Fruit fly (Drosophila melanogaster): ENCODE data around the gene Adgf-A2.

Adgf-A2 gene

DNA sequence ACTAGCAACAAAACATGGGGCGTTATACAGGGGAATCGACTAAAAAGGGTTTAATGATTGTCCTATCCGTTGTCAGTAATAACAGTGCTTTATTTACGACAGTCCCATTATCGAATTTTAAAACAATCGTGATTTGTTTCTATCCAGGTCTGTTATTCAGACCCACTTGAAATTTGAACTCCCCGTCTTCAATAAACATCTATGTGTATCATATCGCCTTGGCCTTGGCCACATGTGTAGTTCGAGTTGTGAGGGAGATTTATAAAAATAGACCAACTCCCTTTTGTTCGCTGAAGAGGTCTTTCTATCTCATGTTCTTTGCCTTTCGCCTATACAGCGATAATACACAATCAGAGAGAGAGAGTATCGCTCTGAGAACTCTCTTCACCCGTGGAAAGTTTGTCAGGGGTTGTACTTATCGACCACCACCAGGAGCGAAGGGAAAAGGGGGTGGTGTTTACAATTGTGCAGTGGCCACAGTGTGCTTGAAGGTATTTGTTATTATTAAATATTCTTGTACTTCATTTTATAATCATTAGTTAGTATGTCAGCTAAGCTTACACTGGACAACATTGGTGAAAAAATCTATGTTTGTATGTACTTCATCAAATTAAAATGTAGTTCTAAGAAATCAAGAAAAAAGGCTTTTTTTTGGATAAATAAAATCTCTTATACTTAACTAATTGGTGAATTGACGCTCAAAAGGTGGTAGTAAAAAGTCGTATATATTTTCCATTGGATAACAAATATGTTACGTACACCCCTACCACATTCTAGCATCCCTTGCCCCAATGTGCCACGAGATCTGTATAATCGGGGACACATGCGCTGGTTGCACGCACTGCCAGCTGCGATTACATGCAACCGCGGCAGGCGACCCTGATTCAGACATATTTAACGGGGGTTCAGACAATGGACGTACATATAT is 6.5 kb downstream of the Adgf-A2 start (continued):
- TF ChIP-seq CG9215 (GFP tag; IDR thresholded peaks at IDR 0.05) (no peak), CG11085 (GFP tag; IDR thresholded peaks at IDR 0.05) (no peak), Aef1 (GFP tag; IDR thresholded peaks at IDR 0.05) (no peak; the same call in 2 of the 3 replicates), CG14050 (GFP tag; IDR thresholded peaks at IDR 0.05) (peak; percentile 37; the same call in 1 of the 3 replicates), CG13624 (GFP tag; optimal IDR thresholded peaks at IDR 0.05) (no peak), Antp (GFP tag; optimal IDR thresholded peaks at IDR 0.05) (peak; percentile 55), Spps (tag; optimal IDR thresholded peaks at IDR 0.05) (peak; percentile 88), Doc3 (GFP tag; IDR thresholded peaks at IDR 0.05; ENCODE audit: partially characterized antibody) (no peak), sens (GFP tag) (peak; percentile 98), Lpt (GFP tag; optimal IDR thresholded peaks at IDR 0.05) (no peak), Jarid2 (GFP tag; optimal IDR thresholded peaks at IDR 0.05) (peak; percentile 44), CG7786 (GFP tag; optimal IDR thresholded peaks at IDR 0.05) (peak; percentile 15), MTF-1 (GFP tag; optimal IDR thresholded peaks at IDR 0.05; ENCODE audit: borderline replicate concordance) (no peak), danr (GFP tag; IDR thresholded peaks at IDR 0.05) (peak; percentile 49; the same call in 1 of the 2 replicates), Deaf1 (tag; optimal IDR thresholded peaks at IDR 0.05) (peak; percentile 55), kni (GFP tag; optimal IDR thresholded peaks at IDR 0.05) (peak; percentile 67), CG2678 (tag; optimal IDR thresholded peaks at IDR 0.05) (peak; percentile 82), CG12155 (GFP tag; optimal IDR thresholded peaks at IDR 0.05) (peak; percentile 31), twi (tag; optimal IDR thresholded peaks at IDR 0.05) (peak; percentile 89), Stat92E (GFP tag; optimal IDR thresholded peaks at IDR 0.05) (peak in 1 of 3 experiments; percentile 77)

DNA sequence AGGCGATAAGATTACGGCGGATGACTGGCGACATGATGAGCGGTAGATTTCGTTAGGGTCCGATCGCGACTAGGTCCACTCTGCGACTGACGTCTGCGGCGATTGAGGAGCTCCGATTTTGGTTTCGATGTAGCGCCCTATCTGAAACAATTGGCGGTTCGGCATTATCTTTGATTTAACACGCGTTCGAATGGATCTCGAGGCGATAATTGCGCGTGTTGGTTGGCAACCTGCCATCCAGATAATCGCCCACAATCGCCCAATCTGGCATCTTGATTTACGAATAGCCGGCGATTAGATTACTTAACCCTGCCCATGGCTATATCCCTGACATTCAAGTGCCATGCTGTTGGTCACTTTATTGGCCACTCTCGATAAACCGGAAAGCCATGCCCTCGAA is 9.7 kb downstream of the Adgf-A2 start:
- peak; percentile 83 for TF ChIP-seq cwo (GFP tag; optimal IDR thresholded peaks at IDR 0.05)
- peak; percentile 56 for TF ChIP-seq ftz-f1 (GFP tag; optimal IDR thresholded peaks at IDR 0.05)
- TF ChIP-seq vnd (GFP tag; IDR thresholded peaks at IDR 0.05; ENCODE audit: partially characterized antibody), result 0 out of 3 replicates have a peak, but pooled peaks have one; percentile 34
- no peak for TF ChIP-seq Kr (GFP tag; optimal IDR thresholded peaks at IDR 0.05)
- TF ChIP-seq CG10543 (GFP tag; optimal IDR thresholded peaks at IDR 0.05), result peak; percentile 53
- TF ChIP-seq HmgZ (tag; optimal IDR thresholded peaks at IDR 0.05), result peak; percentile 22
- TF ChIP-seq CG18599 (GFP tag; optimal IDR thresholded peaks at IDR 0.05), result peak; percentile 56
- no peak for TF ChIP-seq Ada2b (GFP tag; IDR thresholded peaks at IDR 0.05)
- peak; percentile 2 for TF ChIP-seq Jarid2 (GFP tag; optimal IDR thresholded peaks at IDR 0.05)
- TF ChIP-seq CG18619 (GFP tag; optimal IDR thresholded peaks at IDR 0.05), result no peak
- TF ChIP-seq prd (optimal IDR thresholded peaks at IDR 0.05), result no peak
- no peak for TF ChIP-seq prd (GFP tag; IDR thresholded peaks at IDR 0.05)
- TF ChIP-seq CG5245 (GFP tag; optimal IDR thresholded peaks at IDR 0.05), result no peak
- no peak for TF ChIP-seq wdn (GFP tag; IDR thresholded peaks at IDR 0.05)
- 0 out of 4 replicates have a peak, but pooled peaks have one; percentile 49 for TF ChIP-seq chinmo (GFP tag; IDR thresholded peaks at IDR 0.05; ENCODE audit: partially characterized antibody)
- TF ChIP-seq mirr (GFP tag; optimal IDR thresholded peaks at IDR 0.05), result peak; percentile 86
- peak; percentile 92 for TF ChIP-seq CG34376 (GFP tag; optimal IDR thresholded peaks at IDR 0.05)
- peak; percentile 5 for TF ChIP-seq BtbVII (GFP tag; optimal IDR thresholded peaks at IDR 0.05)
- TF ChIP-seq grn (GFP tag; optimal IDR thresholded peaks at IDR 0.05), result peak; percentile 99
- TF ChIP-seq ac (GFP tag; optimal IDR thresholded peaks at IDR 0.05), result no peak
- TF ChIP-seq MTF-1 (GFP tag; optimal IDR thresholded peaks at IDR 0.05; ENCODE audit: borderline replicate concordance), result no peak
- TF ChIP-seq Hmr (GFP tag; optimal IDR thresholded peaks at IDR 0.05), result peak; percentile 12
- TF ChIP-seq lab (GFP tag; optimal IDR thresholded peaks at IDR 0.05), result peak; percentile 11
- TF ChIP-seq GATAe (GFP tag; conservative IDR thresholded peaks at IDR 0.05), result peak; percentile 88
- TF ChIP-seq CG7987 (GFP tag; optimal IDR thresholded peaks at IDR 0.05), result peak; percentile 40
- TF ChIP-seq Hey (tag; optimal IDR thresholded peaks at IDR 0.05), result peak; percentile 91
- peak; percentile 97 for TF ChIP-seq sug (tag; optimal IDR thresholded peaks at IDR 0.05)
- TF ChIP-seq Med (GFP tag), result peak; percentile 76
- 0 out of 2 replicates have a peak, but pooled peaks have one; percentile 20 for TF ChIP-seq sens-2 (GFP tag; IDR thresholded peaks at IDR 0.05)
